Fruit fly (Drosophila melanogaster) whole organism, prepupa: ENCODE results near the gene Mkp3.

ENCODE experiments used
- Blimp-1 ChIP-seq: fragments of 200-800 bp; sonication (Bioruptor generic); optimal IDR thresholded peaks from 3 replicates; lab custom pipeline; 2017; ENCODE audit warnings: missing biosample characterization, missing genetic modification characterization, mild to moderate bottlenecking, moderate library complexity, missing genetic modification reagents
- CG10669 ChIP-seq: fragments of 200-800 bp; sonication (Bioruptor generic); optimal IDR thresholded peaks from 3 replicates; lab custom pipeline; 2018; ENCODE audit warnings: missing biosample characterization, mild to moderate bottlenecking, missing genetic modification characterization, moderate library complexity
- CG11762 ChIP-seq: fragments of 200-800 bp; sonication (Bioruptor generic); optimal IDR thresholded peaks from 3 replicates; lab custom pipeline; 2016; ENCODE audit warnings: missing biosample characterization, missing genetic modification characterization; ENCODE audit not compliant: insufficient read depth
- CG11902 ChIP-seq: fragments of 200-800 bp; sonication (Bioruptor generic); optimal IDR thresholded peaks from 3 replicates; lab custom pipeline; 2016; ENCODE audit warnings: missing biosample characterization, missing genetic modification characterization
- CG15336 ChIP-seq: fragments of 200-800 bp; sonication (Bioruptor generic); IDR thresholded peaks from 2 replicates; pipeline ENCODE4 v1.3.6; 2022; ENCODE audit warnings: missing biosample characterization, missing genetic modification characterization
- CG1621 ChIP-seq: fragments of 200-800 bp; sonication (Bioruptor generic); optimal IDR thresholded peaks from 3 replicates; lab custom pipeline; 2018; ENCODE audit warnings: missing biosample characterization, mild to moderate bottlenecking, missing genetic modification characterization
- CG16779 ChIP-seq: fragments of 200-800 bp; sonication (Bioruptor generic); optimal IDR thresholded peaks from 3 replicates; lab custom pipeline; 2017; ENCODE audit warnings: missing biosample characterization, mild to moderate bottlenecking, missing genetic modification characterization
- CG3032 ChIP-seq: fragments of 200-800 bp; optimal IDR thresholded peaks from 2 replicates; lab custom pipeline; 2019; ENCODE audit warnings: missing biosample characterization, mild to moderate bottlenecking, missing genetic modification characterization, moderate library complexity
- CG31627 ChIP-seq: fragments of 200-800 bp; sonication (Bioruptor generic); optimal IDR thresholded peaks from 3 replicates; lab custom pipeline; 2016; ENCODE audit warnings: missing biosample characterization, missing genetic modification characterization
- CG32006 ChIP-seq: fragments of 200-800 bp; sonication (Bioruptor generic); optimal IDR thresholded peaks from 3 replicates; lab custom pipeline; 2017; ENCODE audit warnings: missing biosample characterization, mild to moderate bottlenecking, missing genetic modification characterization
- CG34406 ChIP-seq: fragments of 200-800 bp; sonication (Bioruptor generic); optimal IDR thresholded peaks from 3 replicates; lab custom pipeline; 2016; ENCODE audit warnings: missing biosample characterization, missing genetic modification characterization
- CG3919 ChIP-seq: fragments of 200-800 bp; sonication (Bioruptor generic); optimal IDR thresholded peaks from 3 replicates; lab custom pipeline; 2016; ENCODE audit warnings: missing biosample characterization, missing genetic modification characterization
- CG6163 ChIP-seq: fragments of 200-800 bp; sonication (Bioruptor generic); IDR thresholded peaks from 3 replicates; pipeline ENCODE4 v1.3.6; 2022; ENCODE audit warnings: missing biosample characterization, missing genetic modification characterization
- CG6276 ChIP-seq: fragments of 200-800 bp; sonication (Bioruptor generic); optimal IDR thresholded peaks from 2 replicates; lab custom pipeline; 2017; ENCODE audit warnings: missing biosample characterization, mild to moderate bottlenecking, missing genetic modification characterization
- CG6792 ChIP-seq: fragments of 200-800 bp; sonication (Bioruptor generic); optimal IDR thresholded peaks from 3 replicates; lab custom pipeline; 2016; ENCODE audit warnings: missing biosample characterization, missing genetic modification characterization
- CG6808 ChIP-seq: fragments of 200-800 bp; sonication (Bioruptor generic); optimal IDR thresholded peaks from 3 replicates; lab custom pipeline; 2017; ENCODE audit warnings: missing biosample characterization, missing genetic modification characterization, mild to moderate bottlenecking, moderate library complexity, missing genetic modification reagents
- CG6854 ChIP-seq: fragments of 200-800 bp; sonication (Bioruptor generic); optimal IDR thresholded peaks from 2 replicates; lab custom pipeline; 2017; ENCODE audit warnings: missing biosample characterization, mild to moderate bottlenecking, missing genetic modification characterization
- CG7368 ChIP-seq: fragments of 200-800 bp; sonication (Bioruptor generic); optimal IDR thresholded peaks from 3 replicates; lab custom pipeline; 2016; ENCODE audit warnings: missing biosample characterization, missing genetic modification characterization
- CG8119 ChIP-seq: fragments of 200-800 bp; sonication (Bioruptor generic); IDR thresholded peaks from 3 replicates; pipeline ENCODE4 v1.3.6; 2022; ENCODE audit warnings: missing biosample characterization, missing genetic modification characterization
- CG8319 ChIP-seq: fragments of 200-800 bp; sonication (Bioruptor generic); optimal IDR thresholded peaks from 3 replicates; lab custom pipeline; 2016; ENCODE audit warnings: missing biosample characterization, missing genetic modification characterization
- CG8632 ChIP-seq: fragments of 200-800 bp; sonication (Bioruptor generic); optimal IDR thresholded peaks from 3 replicates; lab custom pipeline; 2016; ENCODE audit warnings: missing biosample characterization, missing genetic modification characterization
- Eip78C ChIP-seq: fragments of 200-800 bp; sonication (Bioruptor generic); peaks from one replicate; lab custom pipeline; 2016; ENCODE audit warnings: missing biosample characterization, missing genetic modification characterization
- Eip93F ChIP-seq: fragments of 200-800 bp; sonication (Bioruptor generic); optimal IDR thresholded peaks from 2 replicates; lab custom pipeline; 2016; ENCODE audit warnings: missing biosample characterization, mild to moderate bottlenecking, missing genetic modification characterization
- Ets96B ChIP-seq: fragments of 200-800 bp; optimal IDR thresholded peaks from 2 replicates; lab custom pipeline; 2019; ENCODE audit warnings: missing biosample characterization, mild to moderate bottlenecking, missing genetic modification characterization, moderate library complexity
- Hr38 ChIP-seq: sonication (Bioruptor generic); optimal IDR thresholded peaks from 2 replicates; lab custom pipeline; 2016; ENCODE audit warnings: missing biosample characterization, missing genetic modification characterization
- Hr4 ChIP-seq: fragments of 200-800 bp; sonication (Bioruptor generic); optimal IDR thresholded peaks from 3 replicates; lab custom pipeline; 2016; ENCODE audit warnings: missing biosample characterization, missing genetic modification characterization
- Lpt ChIP-seq: fragments of 200-800 bp; sonication (Bioruptor generic); optimal IDR thresholded peaks from 3 replicates; lab custom pipeline; 2016; ENCODE audit warnings: missing biosample characterization, missing genetic modification characterization
- OdsH ChIP-seq: fragments of 200-800 bp; sonication (Bioruptor generic); optimal IDR thresholded peaks from 3 replicates; lab custom pipeline; 2016; ENCODE audit warnings: missing biosample characterization, missing genetic modification characterization
- Smox ChIP-seq: fragments of 200-800 bp; sonication (Bioruptor generic); optimal IDR thresholded peaks from 3 replicates; lab custom pipeline; 2016; ENCODE audit warnings: missing biosample characterization, missing genetic modification characterization
- Sox15 ChIP-seq: fragments of 200-800 bp; sonication (Bioruptor generic); optimal IDR thresholded peaks from 3 replicates; lab custom pipeline; 2016; ENCODE audit warnings: missing biosample characterization, missing genetic modification characterization
- achi ChIP-seq: fragments of 200-800 bp; sonication (Bioruptor generic); optimal IDR thresholded peaks from 3 replicates; lab custom pipeline; 2016; ENCODE audit warnings: missing biosample characterization, missing genetic modification characterization
- cyc ChIP-seq: fragments of 200-800 bp; sonication (Bioruptor generic); optimal IDR thresholded peaks from 3 replicates; lab custom pipeline; 2016; ENCODE audit warnings: missing biosample characterization, missing genetic modification characterization
- dac ChIP-seq: fragments of 200-800 bp; sonication (Bioruptor generic); optimal IDR thresholded peaks from 2 replicates; lab custom pipeline; 2017; ENCODE audit warnings: missing biosample characterization, mild to moderate bottlenecking, missing genetic modification characterization
- dsx ChIP-seq: fragments of 200-800 bp; optimal IDR thresholded peaks from 3 replicates; lab custom pipeline; 2019; ENCODE audit warnings: missing biosample characterization, mild to moderate bottlenecking, missing genetic modification characterization, moderate library complexity; ENCODE audit not compliant: poor library complexity, severe bottlenecking
- esn ChIP-seq: fragments of 200-800 bp; sonication (Bioruptor generic); optimal IDR thresholded peaks from 2 replicates; lab custom pipeline; 2016; ENCODE audit warnings: missing biosample characterization, mild to moderate bottlenecking, missing genetic modification characterization, moderate library complexity
- fd59A ChIP-seq: fragments of 200-800 bp; sonication (Bioruptor generic); optimal IDR thresholded peaks from 2 replicates; lab custom pipeline; 2017; ENCODE audit warnings: missing biosample characterization, mild to moderate bottlenecking, missing genetic modification characterization, missing genetic modification reagents
- fd85E ChIP-seq: fragments of 200-800 bp; sonication (Bioruptor generic); optimal IDR thresholded peaks from 3 replicates; lab custom pipeline; 2016; ENCODE audit warnings: missing biosample characterization, missing genetic modification characterization
- fkh ChIP-seq: fragments of 200-800 bp; sonication (Bioruptor generic); optimal IDR thresholded peaks from 3 replicates; lab custom pipeline; 2017; ENCODE audit warnings: missing biosample characterization, mild to moderate bottlenecking, missing genetic modification characterization, moderate library complexity
- net ChIP-seq: fragments of 200-800 bp; sonication (Bioruptor generic); optimal IDR thresholded peaks from 3 replicates; lab custom pipeline; 2016; ENCODE audit warnings: missing biosample characterization, missing genetic modification characterization
- pdm3 ChIP-seq: fragments of 200-800 bp; sonication (Bioruptor generic); optimal IDR thresholded peaks from 3 replicates; lab custom pipeline; 2016; ENCODE audit warnings: missing biosample characterization, missing genetic modification characterization
- salr ChIP-seq, 2 experiments: fragments of 200-800 bp; sonication (Bioruptor generic); optimal IDR thresholded peaks; 3 replicates each; lab custom pipeline; 2016 to 2018; ENCODE audit warnings: missing biosample characterization in 2 of 2, missing genetic modification characterization in 2 of 2, mild to moderate bottlenecking in 1 of 2
- ss ChIP-seq, 2 experiments: fragments of 200-800 bp; sonication (Bioruptor generic); optimal IDR thresholded peaks; 2 replicates in 1 of 2; 3 replicates in 1 of 2; lab custom pipeline; 2017 to 2018; ENCODE audit warnings: mild to moderate bottlenecking in 2 of 2, missing biosample characterization in 2 of 2, missing genetic modification characterization in 2 of 2, moderate library complexity in 1 of 2
- svp ChIP-seq: fragments of 200-800 bp; sonication (Bioruptor generic); peaks from one replicate; lab custom pipeline; 2016; ENCODE audit warnings: missing biosample characterization, missing genetic modification characterization
- topi ChIP-seq: fragments of 200-800 bp; sonication (Bioruptor generic); optimal IDR thresholded peaks from 3 replicates; lab custom pipeline; 2016; ENCODE audit warnings: missing biosample characterization, missing genetic modification characterization
- vri ChIP-seq: fragments of 200-800 bp; sonication (Bioruptor generic); optimal IDR thresholded peaks from 3 replicates; lab custom pipeline; 2016; ENCODE audit warnings: missing biosample characterization, mild to moderate bottlenecking, missing genetic modification characterization

Gene Mkp3

dm6 chr3L:19046389-19047042, 39.7 kb downstream of the Mkp3 start (continued):
- peak in 1 of 2 experiments; percentile 44 for TF ChIP-seq salr (GFP tag; optimal IDR thresholded peaks at IDR 0.05; lab: Kevin White, UChicago)
- no peak for TF ChIP-seq CG6276 (GFP tag; lab: Kevin White, UChicago)
- peak; percentile 74 for TF ChIP-seq Blimp-1 (GFP tag; lab: Kevin White, UChicago)
- no peak for TF ChIP-seq Hr38 (GFP tag; lab: Kevin White, UChicago)
- peak; percentile 33 for TF ChIP-seq fd59A (GFP tag; lab: Kevin White, UChicago)
- no peak for TF ChIP-seq CG1621
- TF ChIP-seq Ets96B, result peak; percentile 63
- peak; percentile 53 for TF ChIP-seq net (GFP tag; lab: Kevin White, UChicago)
- TF ChIP-seq CG8319 (GFP tag; lab: Kevin White, UChicago), result no peak

- TF ChIP-seq CG8632 (GFP tag; lab: Kevin White, UChicago), result peak; percentile 90
- peak; percentile 61 for TF ChIP-seq CG11762
- TF ChIP-seq CG34406 (GFP tag; lab: Kevin White, UChicago), result peak; percentile 85
- TF ChIP-seq achi (GFP tag; lab: Kevin White, UChicago), result peak; percentile 83
- TF ChIP-seq Eip93F (GFP tag; lab: Kevin White, UChicago), result peak; percentile 54
- TF ChIP-seq Hr4 (GFP tag; lab: Kevin White, UChicago), result peak; percentile 87
- peak; percentile 90 for TF ChIP-seq CG6163 (GFP tag; lab: Robert Waterston, UW)
- TF ChIP-seq CG8319 (GFP tag; lab: Kevin White, UChicago), result peak; percentile 63
- peak; percentile 84 for TF ChIP-seq Smox (GFP tag; lab: Kevin White, UChicago)
- peak; percentile 10 for TF ChIP-seq dac
- no peak for TF ChIP-seq fd59A (GFP tag; lab: Kevin White, UChicago)
- TF ChIP-seq CG6854, result peak; percentile 67
- peak; percentile 69 for TF ChIP-seq cyc (GFP tag; lab: Kevin White, UChicago)
- peak; percentile 9 for TF ChIP-seq CG1621
- peak; percentile 66 for TF ChIP-seq CG10669
- TF ChIP-seq CG6792 (GFP tag; lab: Kevin White, UChicago), result peak; percentile 79
- peak; percentile 87 for TF ChIP-seq CG8119 (GFP tag; lab: Robert Waterston, UW)
- peak; percentile 84 for TF ChIP-seq OdsH (GFP tag; lab: Kevin White, UChicago)
- peak; percentile 87 for TF ChIP-seq pdm3 (GFP tag; lab: Kevin White, UChicago)
- peak; percentile 39 for TF ChIP-seq Lpt
- peak; percentile 79 for TF ChIP-seq CG7368 (GFP tag; lab: Kevin White, UChicago)
- TF ChIP-seq esn (GFP tag; lab: Kevin White, UChicago), result peak; percentile 90
- peak; percentile 66 for TF ChIP-seq CG6276 (GFP tag; lab: Kevin White, UChicago)
- peak; percentile 56 for TF ChIP-seq vri (GFP tag; lab: Kevin White, UChicago)
- peak; percentile 80 for TF ChIP-seq CG3032 (tag; lab: Kevin White, UChicago)
- peak; percentile 53 for TF ChIP-seq CG6808
- TF ChIP-seq net (GFP tag; lab: Kevin White, UChicago), result peak; percentile 79
- peak; percentile 79 for TF ChIP-seq dsx (GFP tag; lab: Kevin White, UChicago)
- peak; percentile 54 for TF ChIP-seq Sox15 (GFP tag; lab: Kevin White, UChicago)
- peak; percentile 36 for TF ChIP-seq CG11902 (GFP tag; lab: Kevin White, UChicago)
- peak in 1 of 2 experiments; percentile 71 for TF ChIP-seq salr (GFP tag; optimal IDR thresholded peaks at IDR 0.05; lab: Kevin White, UChicago)
- peak; percentile 32 for TF ChIP-seq CG16779 (tag; lab: Kevin White, UChicago)
- TF ChIP-seq Ets96B, result peak; percentile 82
- TF ChIP-seq fd85E (GFP tag; lab: Kevin White, UChicago), result peak; percentile 8
- TF ChIP-seq CG3919, result peak; percentile 78
- TF ChIP-seq CG31627 (GFP tag; lab: Kevin White, UChicago), result peak; percentile 73
- TF ChIP-seq fkh (GFP tag; lab: Kevin White, UChicago), result peak; percentile 40
- TF ChIP-seq svp, result peak; percentile 91
- TF ChIP-seq ss (GFP tag; optimal IDR thresholded peaks at IDR 0.05; lab: Kevin White, UChicago), result peak; percentile 52 to 71
- peak; percentile 96 for TF ChIP-seq Eip78C (GFP tag; lab: Kevin White, UChicago)
- peak; percentile 92 for TF ChIP-seq CG15336 (GFP tag; lab: Robert Waterston, UW)
- TF ChIP-seq Hr38 (GFP tag; lab: Kevin White, UChicago), result no peak
- peak; percentile 76 for TF ChIP-seq topi (GFP tag; lab: Kevin White, UChicago)
- TF ChIP-seq CG32006 (GFP tag; lab: Kevin White, UChicago), result peak; percentile 79
These were observed 40.8 kb downstream of the Mkp3 start, which contains the start of gene nkd for dm6 chr3L:19045299-19046025. nkd (minus strand) TSS chr3L:19045449.
